Worm (Caenorhabditis elegans) whole organism, late embryonic: Measurements from ENCODE around the gene CC8.3.

Source experiments
- C38D4.7 ChIP-seq: fragments of 200-800 bp; sonication (Bioruptor generic); optimal IDR thresholded peaks from 2 replicates; lab custom pipeline; 2018; ENCODE audit warnings: mild to moderate bottlenecking, missing genetic modification characterization, moderate library complexity, missing compliant biosample characterization
- F13H6.1 ChIP-seq: sonication (generic microtip); optimal IDR thresholded peaks from 2 replicates; lab custom pipeline; 2016; ENCODE audit warnings: missing genetic modification characterization, missing compliant biosample characterization
- ceh-19 ChIP-seq: fragments of 200-800 bp; sonication (Bioruptor generic); optimal IDR thresholded peaks from 2 replicates; lab custom pipeline; 2018; ENCODE audit warnings: mild to moderate bottlenecking, missing genetic modification characterization, missing compliant biosample characterization
- ceh-24 ChIP-seq: sonication (generic microtip); optimal IDR thresholded peaks from 2 replicates; lab custom pipeline; 2016; ENCODE audit warnings: mild to moderate bottlenecking, missing genetic modification characterization, missing compliant biosample characterization
- ceh-45 ChIP-seq: fragments of 200-800 bp; sonication (Bioruptor generic); IDR thresholded peaks from 2 replicates; pipeline ENCODE4 v1.3.6; 2022; ENCODE audit warnings: missing genetic modification reagents, missing genetic modification characterization, missing compliant biosample characterization
- ceh-48 ChIP-seq: sonication (generic microtip); optimal IDR thresholded peaks from 2 replicates; lab custom pipeline; 2016; ENCODE audit warnings: missing genetic modification characterization, inconsistent platforms, missing compliant biosample characterization
- dmd-4 ChIP-seq: sonication (generic microtip); optimal IDR thresholded peaks from 2 replicates; lab custom pipeline; 2016; ENCODE audit warnings: borderline replicate concordance, missing genetic modification characterization, missing compliant biosample characterization
- dve-1 ChIP-seq: sonication (generic microtip); optimal IDR thresholded peaks from 2 replicates; lab custom pipeline; 2017; ENCODE audit warnings: antibody characterized with exemption, mild to moderate bottlenecking, missing genetic modification characterization, missing compliant biosample characterization
- elt-2 ChIP-seq: sonication (generic microtip); optimal IDR thresholded peaks from 2 replicates; lab custom pipeline; 2016; ENCODE audit warnings: missing genetic modification reagents, missing genetic modification characterization, missing compliant biosample characterization
- ets-4 ChIP-seq: sonication (generic microtip); optimal IDR thresholded peaks from 2 replicates; lab custom pipeline; 2016; ENCODE audit warnings: missing genetic modification characterization, missing compliant biosample characterization
- eyg-1 ChIP-seq: sonication (generic microtip); optimal IDR thresholded peaks from 2 replicates; lab custom pipeline; 2016; ENCODE audit warnings: missing genotype, missing genetic modification characterization, missing compliant biosample characterization
- fax-1 ChIP-seq: sonication (generic microtip); optimal IDR thresholded peaks from 2 replicates; lab custom pipeline; 2016; ENCODE audit warnings: missing genotype, missing genetic modification characterization, missing compliant biosample characterization
- fkh-10 ChIP-seq: fragments of 150-350 bp; optimal IDR thresholded peaks from 2 replicates; lab custom pipeline; 2014; ENCODE audit warnings: missing biosample characterization, missing genetic modification reagents, missing genetic modification characterization
- fkh-6 ChIP-seq: sonication (generic microtip); optimal IDR thresholded peaks from 2 replicates; lab custom pipeline; 2016; ENCODE audit warnings: missing genetic modification characterization, missing compliant biosample characterization
- hlh-13 ChIP-seq: fragments of 200-800 bp; sonication (Bioruptor generic); optimal IDR thresholded peaks from 2 replicates; lab custom pipeline; 2018; ENCODE audit warnings: mild to moderate bottlenecking, missing genetic modification characterization, missing compliant biosample characterization
- hlh-15 ChIP-seq: sonication (generic microtip); optimal IDR thresholded peaks from 2 replicates; lab custom pipeline; 2016; ENCODE audit warnings: missing genetic modification characterization, missing compliant biosample characterization
- hlh-6 ChIP-seq: sonication (generic microtip); optimal IDR thresholded peaks from 2 replicates; lab custom pipeline; 2016; ENCODE audit warnings: missing genotype, missing genetic modification characterization, missing compliant biosample characterization
- hlh-8 ChIP-seq: sonication (generic microtip); optimal IDR thresholded peaks from 2 replicates; lab custom pipeline; 2016; ENCODE audit warnings: missing genotype, missing genetic modification characterization, missing compliant biosample characterization
- lin-11 ChIP-seq: fragments of 200-800 bp; sonication (Bioruptor generic); optimal IDR thresholded peaks from 2 replicates; lab custom pipeline; 2018; ENCODE audit warnings: mild to moderate bottlenecking, missing genetic modification characterization, missing compliant biosample characterization
- madf-2 ChIP-seq: sonication (generic microtip); optimal IDR thresholded peaks from 2 replicates; lab custom pipeline; 2017; ENCODE audit warnings: missing genetic modification characterization, missing compliant biosample characterization
- nfya-1 ChIP-seq: sonication (generic microtip); optimal IDR thresholded peaks from 2 replicates; lab custom pipeline; 2017; ENCODE audit warnings: missing genetic modification characterization, mild to moderate bottlenecking, missing compliant biosample characterization, antibody characterized with exemption, moderate library complexity
- nhr-11 ChIP-seq: fragments of 150-350 bp; optimal IDR thresholded peaks from 2 replicates; lab custom pipeline; 2014; ENCODE audit warnings: missing biosample characterization, missing genetic modification characterization
- nhr-232 ChIP-seq: sonication (generic microtip); optimal IDR thresholded peaks from 2 replicates; lab custom pipeline; 2016; ENCODE audit warnings: missing genetic modification characterization, missing compliant biosample characterization
- npax-4 ChIP-seq: sonication (generic microtip); optimal IDR thresholded peaks from 2 replicates; lab custom pipeline; 2016; ENCODE audit warnings: missing genetic modification characterization, missing compliant biosample characterization
- pag-3 ChIP-seq: sonication (generic microtip); optimal IDR thresholded peaks from 2 replicates; lab custom pipeline; 2016; ENCODE audit warnings: missing compliant biosample characterization, missing genetic modification characterization, borderline replicate concordance
- pax-1 ChIP-seq: fragments of 150-350 bp; optimal IDR thresholded peaks from 2 replicates; lab custom pipeline; 2014; ENCODE audit warnings: missing biosample characterization, missing genetic modification characterization
- pros-1 ChIP-seq: fragments of 150-350 bp; optimal IDR thresholded peaks from 2 replicates; lab custom pipeline; 2014; ENCODE audit warnings: missing biosample characterization, missing genetic modification reagents, missing genetic modification characterization
- ref-2 ChIP-seq: sonication (generic microtip); optimal IDR thresholded peaks from 2 replicates; lab custom pipeline; 2016; ENCODE audit warnings: missing genetic modification characterization, missing compliant biosample characterization
- rnt-1 ChIP-seq: sonication (generic microtip); optimal IDR thresholded peaks from 2 replicates; lab custom pipeline; 2016; ENCODE audit warnings: missing genetic modification characterization, missing compliant biosample characterization
- sox-4 ChIP-seq: sonication (generic microtip); optimal IDR thresholded peaks from 2 replicates; lab custom pipeline; 2017; ENCODE audit warnings: mild to moderate bottlenecking, missing genetic modification characterization, inconsistent platforms, missing compliant biosample characterization
- syd-9 ChIP-seq: sonication (generic microtip); optimal IDR thresholded peaks from 2 replicates; lab custom pipeline; 2016; ENCODE audit warnings: mild to moderate bottlenecking, missing genetic modification characterization, moderate library complexity, missing compliant biosample characterization
- ttx-3 ChIP-seq: sonication (generic microtip); optimal IDR thresholded peaks from 2 replicates; lab custom pipeline; 2016; ENCODE audit warnings: missing genetic modification reagents, missing genetic modification characterization, missing compliant biosample characterization
- unc-3 ChIP-seq, 2 experiments: fragments of 200-800 bp in 1 of 2; sonication (Bioruptor generic) in 1 of 2; sonication (generic microtip) in 1 of 2; conservative IDR thresholded peaks in 1 of 2; optimal IDR thresholded peaks in 1 of 2; 2 replicates each; pipeline versions ENCODE4 v1.3.6 to Lab custom; 2016 to 2022; ENCODE audit warnings: missing compliant biosample characterization in 2 of 2, missing genetic modification characterization in 2 of 2, missing genetic modification reagents in 1 of 2
- zip-5 ChIP-seq: sonication (generic microtip); optimal IDR thresholded peaks from 2 replicates; lab custom pipeline; 2016; ENCODE audit warnings: missing genetic modification characterization, missing compliant biosample characterization

The CC8.3 gene

ce11 chrIV:3608547-3609222, 33.4 kb downstream of the CC8.3 start:
- TF ChIP-seq dve-1 (tag; lab: Kevin White, UChicago) = peak; percentile 97
- TF ChIP-seq ceh-48 (tag; lab: Kevin White, UChicago) = no peak
- TF ChIP-seq, all 69 proteins: peak for 1

ce11 chrIV:3606285-3606834, 35.7 kb downstream of the CC8.3 start, which contains the start of the genes Y37E11B.10 and kgb-2:
Gene Y37E11B.10 (minus strand): TSS chrIV:3606466.
Gene kgb-2 (plus strand): TSS chrIV:3606784.
- TF ChIP-seq elt-2 = no peak
- TF ChIP-seq dmd-4 (tag; lab: Kevin White, UChicago) = no peak
- TF ChIP-seq hlh-13 = no peak
- no peak for TF ChIP-seq unc-3 (GFP tag; conservative IDR thresholded peaks at IDR 0.05; lab: Robert Waterston, UW)
- no peak for TF ChIP-seq unc-3 (tag; optimal IDR thresholded peaks at IDR 0.05; lab: Kevin White, UChicago)
- TF ChIP-seq pax-1 (tag; lab: Kevin White, UChicago) = no peak
- TF ChIP-seq hlh-8 (tag; lab: Kevin White, UChicago) = no peak
- TF ChIP-seq C38D4.7 (GFP tag; lab: Kevin White, UChicago) = no peak
- TF ChIP-seq ceh-45 (GFP tag; lab: Robert Waterston, UW) = no peak
- TF ChIP-seq pag-3 (tag; lab: Kevin White, UChicago) = no peak
- no peak for TF ChIP-seq nhr-232 (tag; lab: Kevin White, UChicago)
- no peak for TF ChIP-seq ets-4 (tag; lab: Kevin White, UChicago)
- no peak for TF ChIP-seq hlh-15 (tag; lab: Kevin White, UChicago)
- no peak for TF ChIP-seq ref-2 (tag; lab: Kevin White, UChicago)
- no peak for TF ChIP-seq zip-5 (tag; lab: Kevin White, UChicago)
- TF ChIP-seq F13H6.1 (tag; lab: Kevin White, UChicago) = no peak
- no peak for TF ChIP-seq ceh-19 (GFP tag; lab: Kevin White, UChicago)
- no peak for TF ChIP-seq syd-9 (tag; lab: Kevin White, UChicago)
- no peak for TF ChIP-seq eyg-1 (tag; lab: Kevin White, UChicago)
- no peak for TF ChIP-seq nfya-1 (tag; lab: Kevin White, UChicago)
- TF ChIP-seq nhr-11 = no peak
- TF ChIP-seq, all 69 proteins: peak for 0

ce11 chrIV:3604104-3604503, 38.0 kb downstream of the CC8.3 start:
- TF ChIP-seq sox-4 = no peak
- TF ChIP-seq zip-5 (tag; lab: Kevin White, UChicago) = no peak
- TF ChIP-seq fkh-10 (GFP tag; lab: Kevin White, UChicago) = no peak
- TF ChIP-seq lin-11 (tag; lab: Kevin White, UChicago) = no peak
- no peak for TF ChIP-seq pros-1
- no peak for TF ChIP-seq fkh-6 (tag; lab: Kevin White, UChicago)
- peak; percentile 13 for TF ChIP-seq hlh-6 (tag; lab: Kevin White, UChicago)
- no peak for TF ChIP-seq ceh-24 (tag; lab: Kevin White, UChicago)
- TF ChIP-seq ttx-3 (tag; lab: Kevin White, UChicago) = no peak

- no peak for TF ChIP-seq rnt-1 (tag; lab: Kevin White, UChicago)
- TF ChIP-seq sox-4 = no peak
- TF ChIP-seq fax-1 (tag; lab: Kevin White, UChicago) = no peak
- TF ChIP-seq unc-3 (GFP tag; conservative IDR thresholded peaks at IDR 0.05; lab: Robert Waterston, UW) = no peak
- no peak for TF ChIP-seq unc-3 (tag; optimal IDR thresholded peaks at IDR 0.05; lab: Kevin White, UChicago)
- TF ChIP-seq madf-2 (tag; lab: Kevin White, UChicago) = no peak
- TF ChIP-seq ceh-19 (GFP tag; lab: Kevin White, UChicago) = no peak
- TF ChIP-seq npax-4 = no peak
- no peak for TF ChIP-seq nfya-1 (tag; lab: Kevin White, UChicago)
- no peak for TF ChIP-seq ets-4 (tag; lab: Kevin White, UChicago)
These were observed 40.2 kb downstream of the CC8.3 start for ce11 chrIV:3601846-3602245.
